Fruit fly (Drosophila melanogaster) whole organism, prepupa: ENCODE measurements around the gene D.

Experiments
- CG10631 ChIP-seq: fragments of 200-800 bp; sonication (Bioruptor generic); optimal IDR thresholded peaks from 2 replicates; lab custom pipeline; 2016; ENCODE audit warnings: missing biosample characterization, missing genetic modification characterization
- CG10669 ChIP-seq: fragments of 200-800 bp; sonication (Bioruptor generic); optimal IDR thresholded peaks from 3 replicates; lab custom pipeline; 2018; ENCODE audit warnings: missing biosample characterization, mild to moderate bottlenecking, missing genetic modification characterization, moderate library complexity
- CG11294 ChIP-seq: fragments of 200-800 bp; sonication (Bioruptor generic); IDR thresholded peaks from 2 replicates; pipeline ENCODE4 v1.3.6; 2022; ENCODE audit warnings: missing biosample characterization, missing genetic modification characterization
- CG6163 ChIP-seq: fragments of 200-800 bp; sonication (Bioruptor generic); IDR thresholded peaks from 3 replicates; pipeline ENCODE4 v1.3.6; 2022; ENCODE audit warnings: missing biosample characterization, missing genetic modification characterization
- CG8319 ChIP-seq: fragments of 200-800 bp; sonication (Bioruptor generic); optimal IDR thresholded peaks from 3 replicates; lab custom pipeline; 2016; ENCODE audit warnings: missing biosample characterization, missing genetic modification characterization
- Eip78C ChIP-seq: fragments of 200-800 bp; sonication (Bioruptor generic); peaks from one replicate; lab custom pipeline; 2016; ENCODE audit warnings: missing biosample characterization, missing genetic modification characterization
- Lpt ChIP-seq: fragments of 200-800 bp; sonication (Bioruptor generic); optimal IDR thresholded peaks from 3 replicates; lab custom pipeline; 2016; ENCODE audit warnings: missing biosample characterization, missing genetic modification characterization
- Met ChIP-seq: fragments of 200-800 bp; sonication (Bioruptor generic); optimal IDR thresholded peaks from 3 replicates; lab custom pipeline; 2016; ENCODE audit warnings: missing biosample characterization, missing genetic modification characterization
- OdsH ChIP-seq: fragments of 200-800 bp; sonication (Bioruptor generic); optimal IDR thresholded peaks from 3 replicates; lab custom pipeline; 2016; ENCODE audit warnings: missing biosample characterization, missing genetic modification characterization
- Sox102F ChIP-seq: fragments of 200-800 bp; sonication (Bioruptor generic); optimal IDR thresholded peaks from 2 replicates; lab custom pipeline; 2016; ENCODE audit warnings: missing biosample characterization, mild to moderate bottlenecking, missing genetic modification characterization
- Sox14 ChIP-seq: fragments of 200-800 bp; sonication (Bioruptor generic); optimal IDR thresholded peaks from 3 replicates; lab custom pipeline; 2016; ENCODE audit warnings: missing biosample characterization, missing genetic modification characterization
- lz ChIP-seq: fragments of 200-800 bp; sonication (Bioruptor generic); optimal IDR thresholded peaks from 3 replicates; lab custom pipeline; 2016; ENCODE audit warnings: missing biosample characterization, missing genetic modification characterization
- net ChIP-seq: fragments of 200-800 bp; sonication (Bioruptor generic); optimal IDR thresholded peaks from 3 replicates; lab custom pipeline; 2016; ENCODE audit warnings: missing biosample characterization, missing genetic modification characterization
- vri ChIP-seq: fragments of 200-800 bp; sonication (Bioruptor generic); optimal IDR thresholded peaks from 3 replicates; lab custom pipeline; 2016; ENCODE audit warnings: missing biosample characterization, mild to moderate bottlenecking, missing genetic modification characterization

DNA sequence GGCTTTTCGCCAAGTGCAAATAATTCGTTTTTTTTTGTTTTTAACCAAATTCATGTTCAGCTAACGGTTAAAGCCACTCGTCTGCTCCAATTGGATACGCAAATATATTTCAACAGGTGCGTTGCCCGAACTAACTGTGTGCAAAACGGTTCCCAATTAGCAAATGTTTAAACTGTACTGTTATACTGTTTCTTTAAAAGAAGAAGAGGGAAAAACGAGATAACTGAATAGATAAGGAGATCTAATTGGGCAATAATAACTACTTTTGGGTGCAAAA, 13.0 kb upstream of the D start:
- TF ChIP-seq Lpt: no peak
- no peak for TF ChIP-seq Eip78C (GFP tag; lab: Kevin White, UChicago)
- TF ChIP-seq lz (GFP tag; lab: Kevin White, UChicago): no peak
- TF ChIP-seq Sox102F (GFP tag; lab: Kevin White, UChicago): no peak
- no peak for TF ChIP-seq Met (GFP tag; lab: Kevin White, UChicago)
- TF ChIP-seq CG6163: no peak
- no peak for TF ChIP-seq vri (GFP tag; lab: Kevin White, UChicago)
- TF ChIP-seq OdsH (GFP tag; lab: Kevin White, UChicago): no peak
- no peak for TF ChIP-seq Sox14 (GFP tag; lab: Kevin White, UChicago)
- no peak for TF ChIP-seq CG11294 (GFP tag; lab: Robert Waterston, UW)
- TF ChIP-seq CG10669: no peak
- no peak for TF ChIP-seq CG10631
- no peak for TF ChIP-seq net (GFP tag; lab: Kevin White, UChicago)
- no peak for TF ChIP-seq CG8319 (GFP tag; lab: Kevin White, UChicago)
